Fruit fly (Drosophila melanogaster): ENCODE measurements around the gene dsb.

DNA sequence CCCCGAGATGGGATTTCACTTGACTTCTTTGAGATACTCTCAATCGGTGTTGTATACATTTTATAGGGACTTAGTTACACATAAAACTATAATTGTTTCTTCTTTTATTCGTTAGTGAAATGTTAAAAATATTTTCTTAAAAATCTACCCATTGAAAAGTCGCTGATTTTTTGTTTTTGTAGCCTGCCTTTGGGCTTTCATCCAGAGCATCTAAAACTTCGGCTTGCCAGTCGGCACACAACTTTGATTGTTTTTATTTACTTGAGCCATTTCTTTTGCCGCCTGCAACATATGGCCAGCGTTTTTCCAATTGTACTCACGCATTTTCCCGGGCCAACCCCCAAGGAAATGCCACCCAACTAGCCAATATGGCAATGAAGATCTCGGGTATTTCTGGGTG, 18.1 kb downstream of the dsb start:
- TF ChIP-seq CG31365 (tag; optimal IDR thresholded peaks at IDR 0.05) (no peak), CG6272 (GFP tag; IDR thresholded peaks at IDR 0.05) (no peak), Nf-YB (GFP tag; optimal IDR thresholded peaks at IDR 0.05) (peak; percentile 3), nau (GFP tag; optimal IDR thresholded peaks at IDR 0.05) (no peak)

Measured in whole organism, embryonic.